Fruit fly (Drosophila melanogaster): ENCODE results near the gene Rev1.
A peak's percentile ranks its signal among the peaks of the same experiment; 100 is the strongest.

The Rev1 gene

DNA sequence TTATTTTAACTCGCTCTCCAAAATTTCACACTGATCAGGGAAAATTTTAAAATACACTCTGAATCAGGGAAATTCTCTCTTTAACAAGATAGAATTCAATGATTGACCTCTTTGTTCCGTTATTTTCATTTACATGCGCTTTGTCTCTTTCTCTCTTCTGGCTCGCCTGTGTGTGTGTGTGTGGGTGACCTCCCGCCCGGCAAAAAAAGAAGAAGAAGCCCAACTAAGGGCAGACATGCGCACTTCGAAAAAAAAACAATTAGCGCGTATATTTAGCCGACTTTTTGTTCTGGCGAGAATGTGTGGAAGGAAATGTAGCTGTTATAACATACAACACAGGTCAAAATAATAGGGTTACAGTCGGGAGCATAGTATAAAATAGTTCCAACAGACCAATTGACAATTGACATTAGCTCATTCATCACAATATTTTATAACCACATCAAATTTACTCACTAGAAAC, 28.3 kb downstream of the Rev1 start, which contains the start of gene CG3386 (continued):
- no peak for TF ChIP-seq CG17186 (GFP tag; optimal IDR thresholded peaks at IDR 0.05)
- no peak for TF ChIP-seq Camta (GFP tag; optimal IDR thresholded peaks at IDR 0.05)
- no peak for TF ChIP-seq E2f1 (GFP tag; IDR thresholded peaks at IDR 0.05)
- no peak for TF ChIP-seq slbo (GFP tag; IDR thresholded peaks at IDR 0.05)
- TF ChIP-seq vfl (GFP tag; optimal IDR thresholded peaks at IDR 0.05) = no peak
- TF ChIP-seq salm (tag; optimal IDR thresholded peaks at IDR 0.05) = no peak
- no peak for TF ChIP-seq CG13123 (GFP tag; optimal IDR thresholded peaks at IDR 0.05)
- peak; percentile 91 for TF ChIP-seq CG11696 (GFP tag; IDR thresholded peaks at IDR 0.05)
- no peak for TF ChIP-seq emc (GFP tag; optimal IDR thresholded peaks at IDR 0.05)
- TF ChIP-seq Mrtf (GFP tag; IDR thresholded peaks at IDR 0.05) = no peak
- peak; percentile 46 for TF ChIP-seq sens (GFP tag)
- TF ChIP-seq trh (GFP tag; optimal IDR thresholded peaks at IDR 0.05) = no peak
- TF ChIP-seq Kr (GFP tag; optimal IDR thresholded peaks at IDR 0.05) = no peak
- peak in 1 of 2 experiments; percentile 99 for TF ChIP-seq Hr78 (GFP tag; optimal IDR thresholded peaks at IDR 0.05)
- TF ChIP-seq CG31224 (GFP tag; IDR thresholded peaks at IDR 0.05) = no peak
- TF ChIP-seq fd3F (GFP tag; optimal IDR thresholded peaks at IDR 0.05) = no peak
- TF ChIP-seq E2f2 (GFP tag; IDR thresholded peaks at IDR 0.05) = 0 out of 2 replicates have a peak, but pooled peaks have one; percentile 5
- TF ChIP-seq CG4854 (GFP tag; optimal IDR thresholded peaks at IDR 0.05) = no peak
- peak; percentile 95 for TF ChIP-seq CG3163 (GFP tag; optimal IDR thresholded peaks at IDR 0.05)
- TF ChIP-seq CG12219 (GFP tag; optimal IDR thresholded peaks at IDR 0.05) = no peak
- no peak for TF ChIP-seq sima (GFP tag; optimal IDR thresholded peaks at IDR 0.05)
- no peak for TF ChIP-seq Lim3 (GFP tag; IDR thresholded peaks at IDR 0.05)
- TF ChIP-seq CG12155 (GFP tag; optimal IDR thresholded peaks at IDR 0.05) = no peak
- no peak for TF ChIP-seq Adf1 (GFP tag; IDR thresholded peaks at IDR 0.05)
- TF ChIP-seq Ets65A (GFP tag) = peak; percentile 62
- no peak for TF ChIP-seq CG8281 (tag; optimal IDR thresholded peaks at IDR 0.05)
- no peak for TF ChIP-seq CG8478 (optimal IDR thresholded peaks at IDR 0.05)
- TF ChIP-seq CG2199 (GFP tag; IDR thresholded peaks at IDR 0.05) = no peak
- TF ChIP-seq CG2678 (tag; optimal IDR thresholded peaks at IDR 0.05) = no peak
- TF ChIP-seq CG34422 (GFP tag; IDR thresholded peaks at IDR 0.05) = no peak
- no peak for TF ChIP-seq BtbVII (GFP tag; optimal IDR thresholded peaks at IDR 0.05)
- TF ChIP-seq disco-r (GFP tag; optimal IDR thresholded peaks at IDR 0.05) = no peak
- TF ChIP-seq Abd-B (GFP tag; optimal IDR thresholded peaks at IDR 0.05) = no peak
- no peak for TF ChIP-seq ssp (GFP tag; IDR thresholded peaks at IDR 0.05)
- TF ChIP-seq mld (GFP tag; IDR thresholded peaks at IDR 0.05; ENCODE audit: partially characterized antibody) = no peak
- no peak for TF ChIP-seq Gug (GFP tag; IDR thresholded peaks at IDR 0.05)
- TF ChIP-seq CG6272 (GFP tag; IDR thresholded peaks at IDR 0.05) = no peak
- TF ChIP-seq CG1832 (GFP tag; optimal IDR thresholded peaks at IDR 0.05) = no peak
- TF ChIP-seq Dbx (GFP tag; IDR thresholded peaks at IDR 0.05) = no peak
- TF ChIP-seq Rfx (GFP tag; IDR thresholded peaks at IDR 0.05) = no peak
- no peak for TF ChIP-seq CG10565 (GFP tag; optimal IDR thresholded peaks at IDR 0.05)
- no peak for TF ChIP-seq CG13775 (GFP tag; optimal IDR thresholded peaks at IDR 0.05)
- TF ChIP-seq fu2 (GFP tag; optimal IDR thresholded peaks at IDR 0.05) = no peak
- TF ChIP-seq Hr51 (GFP tag; optimal IDR thresholded peaks at IDR 0.05) = no peak
- TF ChIP-seq CG2202 (tag; optimal IDR thresholded peaks at IDR 0.05) = no peak
- TF ChIP-seq maf-S (GFP tag; optimal IDR thresholded peaks at IDR 0.05) = no peak
- no peak for TF ChIP-seq zen2 (GFP tag; IDR thresholded peaks at IDR 0.05; ENCODE audit: partially characterized antibody)
